Worm (Caenorhabditis elegans): Measurements from ENCODE around the gene nas-16.

- TF ChIP-seq nhr-28 (tag; optimal IDR thresholded peaks at IDR 0.05): no peak
- TF ChIP-seq mdl-1 (tag; optimal IDR thresholded peaks at IDR 0.05): no peak
- TF ChIP-seq egl-5 (tag; optimal IDR thresholded peaks at IDR 0.05): no peak
- no peak for TF ChIP-seq ztf-11 (tag; optimal IDR thresholded peaks at IDR 0.05)
- no peak for TF ChIP-seq pqm-1 (tag; optimal IDR thresholded peaks at IDR 0.05)
- TF ChIP-seq unc-39 (tag; optimal IDR thresholded peaks at IDR 0.05): no peak
- TF ChIP-seq fkh-2 (tag; optimal IDR thresholded peaks at IDR 0.05): no peak
- no peak for TF ChIP-seq ztf-4 (tag; optimal IDR thresholded peaks at IDR 0.05)
- no peak for TF ChIP-seq unc-62 (GFP tag; optimal IDR thresholded peaks at IDR 0.05)
- TF ChIP-seq snpc-4 (tag; optimal IDR thresholded peaks at IDR 0.05): no peak
Measured at ce11 chrV:11410902-11411561, 18.9 kb downstream of the nas-16 start, which contains the start of the genes K03B8.8 and grl-3.
